Worm (Caenorhabditis elegans) whole organism, L2 larva: ENCODE measurements around the gene gcp-2.1.

Experiments
- C34F6.9 ChIP-seq: fragments of 150-350 bp; optimal IDR thresholded peaks from 2 replicates; lab custom pipeline; 2014; ENCODE audit warnings: missing biosample characterization, missing genetic modification characterization
- F13H6.1 ChIP-seq: sonication (generic microtip); optimal IDR thresholded peaks from 2 replicates; lab custom pipeline; 2016; ENCODE audit warnings: missing genetic modification characterization, missing compliant biosample characterization
- R02D3.7 ChIP-seq: fragments of 150-350 bp; optimal IDR thresholded peaks from 2 replicates; lab custom pipeline; 2014; ENCODE audit warnings: missing biosample characterization, missing genetic modification characterization
- Y55F3AM.14 ChIP-seq: fragments of 200-800 bp; sonication (Bioruptor generic); optimal IDR thresholded peaks from 2 replicates; lab custom pipeline; 2018; ENCODE audit warnings: mild to moderate bottlenecking, missing genetic modification characterization, missing compliant biosample characterization
- ZK546.5 ChIP-seq: sonication (generic microtip); optimal IDR thresholded peaks from 2 replicates; lab custom pipeline; 2017; ENCODE audit warnings: missing biosample characterization, missing genetic modification characterization
- alr-1 ChIP-seq: fragments of 150-350 bp; optimal IDR thresholded peaks from 2 replicates; lab custom pipeline; 2014; ENCODE audit warnings: missing biosample characterization, missing genetic modification characterization
- aly-2 ChIP-seq: fragments of 150-350 bp; optimal IDR thresholded peaks from 2 replicates; lab custom pipeline; 2014; ENCODE audit warnings: missing biosample characterization, missing genetic modification characterization
- ama-1 ChIP-seq: fragments of 150-350 bp; optimal IDR thresholded peaks from 2 replicates; lab custom pipeline; 2018; ENCODE audit warnings: inconsistent platforms
- blmp-1 ChIP-seq: sonication (generic microtip); optimal IDR thresholded peaks from 2 replicates; lab custom pipeline; 2017; ENCODE audit warnings: missing genetic modification characterization, mild to moderate bottlenecking, missing compliant biosample characterization, antibody characterized with exemption, moderate library complexity; ENCODE audit not compliant: insufficient read depth
- ceh-16 ChIP-seq: fragments of 150-350 bp; optimal IDR thresholded peaks from 2 replicates; lab custom pipeline; 2014; ENCODE audit warnings: missing biosample characterization, missing genetic modification characterization
- ceh-82 ChIP-seq: fragments of 150-350 bp; optimal IDR thresholded peaks from 2 replicates; lab custom pipeline; 2014; ENCODE audit warnings: missing biosample characterization, missing genetic modification characterization
- crh-2 ChIP-seq: sonication (generic microtip); optimal IDR thresholded peaks from 2 replicates; lab custom pipeline; 2017; ENCODE audit warnings: missing biosample characterization, missing genetic modification characterization
- dmd-4 ChIP-seq: sonication (generic microtip); optimal IDR thresholded peaks from 2 replicates; lab custom pipeline; 2017; ENCODE audit warnings: missing biosample characterization, missing genetic modification characterization
- egl-27 ChIP-seq: sonication (generic microtip); optimal IDR thresholded peaks from 3 replicates; lab custom pipeline; 2017; ENCODE audit warnings: missing biosample characterization, missing genetic modification reagents, missing genetic modification characterization
- elt-1 ChIP-seq: fragments of 150-350 bp; optimal IDR thresholded peaks from 2 replicates; lab custom pipeline; 2014; ENCODE audit warnings: missing biosample characterization, missing genetic modification characterization
- elt-3 ChIP-seq: sonication (generic microtip); optimal IDR thresholded peaks from 2 replicates; lab custom pipeline; 2017; ENCODE audit warnings: missing biosample characterization, missing genetic modification characterization
- fos-1 ChIP-seq: fragments of 150-350 bp; optimal IDR thresholded peaks from 2 replicates; lab custom pipeline; 2014; ENCODE audit warnings: missing biosample characterization, missing genetic modification characterization
- gmeb-1 ChIP-seq: fragments of 150-350 bp; optimal IDR thresholded peaks from 2 replicates; lab custom pipeline; 2014; ENCODE audit warnings: missing biosample characterization, missing genetic modification characterization
- lin-11 ChIP-seq: fragments of 150-350 bp; sonication (generic microtip); optimal IDR thresholded peaks from 2 replicates; lab custom pipeline; 2014; ENCODE audit warnings: missing biosample characterization, missing genetic modification characterization, inconsistent platforms, mixed read lengths
- lin-13 ChIP-seq: fragments of 150-350 bp; optimal IDR thresholded peaks from 2 replicates; lab custom pipeline; 2014; ENCODE audit warnings: missing biosample characterization, missing genetic modification reagents, missing genetic modification characterization
- lin-39 ChIP-seq: fragments of 150-350 bp; optimal IDR thresholded peaks from 2 replicates; lab custom pipeline; 2014; ENCODE audit warnings: missing biosample characterization, missing genetic modification reagents, missing genetic modification characterization
- lsy-2 ChIP-seq, 2 experiments: fragments of 150-350 bp in 1 of 2; sonication (generic microtip) in 1 of 2; optimal IDR thresholded peaks; 2 replicates each; lab custom pipeline; 2014 to 2017; ENCODE audit warnings: missing biosample characterization in 2 of 2, missing genetic modification characterization in 2 of 2
- mab-5 ChIP-seq: fragments of 150-350 bp; optimal IDR thresholded peaks from 2 replicates; lab custom pipeline; 2014; ENCODE audit warnings: missing biosample characterization, missing genetic modification characterization
- mbf-1 ChIP-seq: sonication (generic microtip); optimal IDR thresholded peaks from 2 replicates; lab custom pipeline; 2017; ENCODE audit warnings: missing biosample characterization, missing genetic modification characterization
- mdl-1 ChIP-seq, 2 experiments: fragments of 150-350 bp in 1 of 2; sonication (generic microtip) in 1 of 2; optimal IDR thresholded peaks; 2 replicates each; lab custom pipeline; 2017; ENCODE audit warnings: missing biosample characterization in 2 of 2, missing genetic modification characterization in 2 of 2
- nhr-10 ChIP-seq: sonication (generic microtip); optimal IDR thresholded peaks from 2 replicates; lab custom pipeline; 2017; ENCODE audit warnings: missing biosample characterization, missing genetic modification characterization
- nhr-11 ChIP-seq: fragments of 150-350 bp; optimal IDR thresholded peaks from 2 replicates; lab custom pipeline; 2014; ENCODE audit warnings: missing biosample characterization, missing genetic modification characterization
- nhr-12 ChIP-seq: fragments of 150-350 bp; optimal IDR thresholded peaks from 2 replicates; lab custom pipeline; 2014; ENCODE audit warnings: missing biosample characterization, missing genetic modification characterization
- nhr-129 ChIP-seq: fragments of 150-350 bp; optimal IDR thresholded peaks from 2 replicates; lab custom pipeline; 2014; ENCODE audit warnings: missing biosample characterization, missing genetic modification characterization
- nhr-21 ChIP-seq: fragments of 150-350 bp; optimal IDR thresholded peaks from 2 replicates; lab custom pipeline; 2014; ENCODE audit warnings: missing biosample characterization, missing genetic modification characterization
- nhr-23 ChIP-seq: fragments of 150-350 bp; optimal IDR thresholded peaks from 2 replicates; lab custom pipeline; 2014; ENCODE audit warnings: missing biosample characterization, missing genetic modification reagents, missing genetic modification characterization
- nhr-237 ChIP-seq: fragments of 150-350 bp; optimal IDR thresholded peaks from 2 replicates; lab custom pipeline; 2014; ENCODE audit warnings: missing biosample characterization, missing genetic modification characterization
- nhr-25 ChIP-seq: fragments of 150-350 bp; sonication (generic microtip); optimal IDR thresholded peaks from 3 replicates; lab custom pipeline; 2014; ENCODE audit warnings: missing biosample characterization, missing genetic modification characterization
- nhr-6 ChIP-seq: fragments of 150-350 bp; optimal IDR thresholded peaks from 2 replicates; lab custom pipeline; 2014; ENCODE audit warnings: missing biosample characterization, missing genetic modification characterization
- nhr-77 ChIP-seq: fragments of 150-350 bp; optimal IDR thresholded peaks from 2 replicates; lab custom pipeline; 2014; ENCODE audit warnings: missing biosample characterization, missing genetic modification characterization
- peb-1 ChIP-seq: fragments of 150-350 bp; optimal IDR thresholded peaks from 2 replicates; lab custom pipeline; 2014; ENCODE audit warnings: missing biosample characterization, missing genetic modification characterization
- sem-4 ChIP-seq: fragments of 150-350 bp; optimal IDR thresholded peaks from 2 replicates; lab custom pipeline; 2014; ENCODE audit warnings: missing biosample characterization, missing genetic modification reagents, missing genetic modification characterization
- skn-1 ChIP-seq: sonication (generic microtip); optimal IDR thresholded peaks from 2 replicates; lab custom pipeline; 2017; ENCODE audit warnings: missing biosample characterization, missing genetic modification characterization
- sma-3 ChIP-seq: sonication (generic microtip); optimal IDR thresholded peaks from 2 replicates; lab custom pipeline; 2016; ENCODE audit warnings: missing genetic modification reagents, missing genetic modification characterization, missing compliant biosample characterization
- sma-9 ChIP-seq, 2 experiments: fragments of 150-350 bp in 1 of 2; sonication (generic microtip) in 1 of 2; optimal IDR thresholded peaks; 2 replicates each; lab custom pipeline; 2014 to 2016; ENCODE audit warnings: missing genetic modification characterization in 2 of 2, mild to moderate bottlenecking in 1 of 2, missing biosample characterization in 1 of 2, missing compliant biosample characterization in 1 of 2, missing genetic modification reagents in 1 of 2, moderate library complexity in 1 of 2
- snpc-4 ChIP-seq: fragments of 150-350 bp; optimal IDR thresholded peaks from 2 replicates; lab custom pipeline; 2014; ENCODE audit warnings: missing biosample characterization, missing genetic modification characterization
- unc-39 ChIP-seq: fragments of 150-350 bp; optimal IDR thresholded peaks from 2 replicates; lab custom pipeline; 2014; ENCODE audit warnings: missing biosample characterization, missing genetic modification characterization
- unc-55 ChIP-seq: fragments of 150-350 bp; sonication (generic microtip); optimal IDR thresholded peaks from 3 replicates; lab custom pipeline; 2014; ENCODE audit warnings: missing biosample characterization, missing genetic modification reagents, missing genetic modification characterization
- unc-62 ChIP-seq: fragments of 150-350 bp; optimal IDR thresholded peaks from 2 replicates; lab custom pipeline; 2014; ENCODE audit warnings: missing biosample characterization, missing genetic modification reagents, missing genetic modification characterization
- zag-1 ChIP-seq: fragments of 150-350 bp; optimal IDR thresholded peaks from 2 replicates; lab custom pipeline; 2014; ENCODE audit warnings: missing biosample characterization, missing genetic modification characterization
- ztf-1 ChIP-seq: fragments of 200-800 bp; sonication (Bioruptor generic); conservative IDR thresholded peaks from 2 replicates; pipeline ENCODE4 v1.3.6; 2022; ENCODE audit warnings: missing genetic modification characterization, missing compliant biosample characterization
- ztf-11 ChIP-seq: sonication (generic microtip); optimal IDR thresholded peaks from 2 replicates; lab custom pipeline; 2017; ENCODE audit warnings: missing biosample characterization, missing genetic modification characterization
- ztf-4 ChIP-seq: fragments of 150-350 bp; optimal IDR thresholded peaks from 2 replicates; lab custom pipeline; 2014; ENCODE audit warnings: missing biosample characterization, missing genetic modification characterization

Gene gcp-2.1

DNA sequence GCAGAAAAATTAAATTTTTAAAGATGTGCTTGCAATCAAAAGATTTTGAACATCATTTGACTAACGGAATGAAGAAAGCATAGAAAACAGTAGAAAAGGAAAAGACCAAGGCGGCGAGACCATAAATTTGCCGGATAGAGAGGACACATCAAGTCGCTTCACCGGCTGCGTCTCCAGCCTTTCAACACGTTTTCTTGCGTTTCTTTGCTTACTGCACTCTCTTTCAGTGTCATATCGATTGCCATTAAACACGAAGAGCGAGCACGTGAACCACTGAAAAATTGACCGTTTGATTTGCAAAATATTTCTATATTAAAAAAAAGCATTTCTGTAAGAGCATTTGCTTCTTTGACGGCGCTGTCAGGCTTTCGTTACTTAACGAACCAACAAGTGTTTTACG is 46.5 kb downstream of the gcp-2.1 start:
- TF ChIP-seq C34F6.9 (tag; lab: Kevin White, UChicago) = peak; percentile 63
- no peak for TF ChIP-seq fos-1 (tag; lab: Kevin White, UChicago)
- no peak for TF ChIP-seq skn-1
- TF ChIP-seq nhr-6 (tag; lab: Kevin White, UChicago) = no peak
- no peak for TF ChIP-seq lin-39 (tag; lab: Kevin White, UChicago)
- no peak for TF ChIP-seq sma-3 (GFP tag; lab: Kevin White, UChicago)
- TF ChIP-seq nhr-23 (tag; lab: Kevin White, UChicago) = no peak
- TF ChIP-seq ztf-11 (tag; lab: Kevin White, UChicago) = no peak
- TF ChIP-seq lin-13 = no peak
- TF ChIP-seq ZK546.5 (tag; lab: Kevin White, UChicago) = no peak
- peak; percentile 50 for TF ChIP-seq mab-5 (tag; lab: Kevin White, UChicago)
- TF ChIP-seq elt-1 (tag; lab: Kevin White, UChicago) = no peak
- no peak for TF ChIP-seq nhr-21 (tag; lab: Kevin White, UChicago)
- TF ChIP-seq mdl-1 (tag; optimal IDR thresholded peaks at IDR 0.05; lab: Kevin White, UChicago) = peak in 1 of 2 experiments; percentile 60
- peak; percentile 46 for TF ChIP-seq nhr-129 (tag; lab: Kevin White, UChicago)
- TF ChIP-seq unc-39 (tag; lab: Kevin White, UChicago) = no peak
- TF ChIP-seq crh-2 = peak; percentile 31
- TF ChIP-seq lsy-2 (tag; optimal IDR thresholded peaks at IDR 0.05; lab: Kevin White, UChicago) = peak in 1 of 2 experiments; percentile 40
- TF ChIP-seq ceh-82 = no peak
- TF ChIP-seq nhr-11 = no peak
- TF ChIP-seq unc-55 (GFP tag; lab: Kevin White, UChicago) = peak; percentile 58
- TF ChIP-seq, all 48 proteins: peak for 7

DNA sequence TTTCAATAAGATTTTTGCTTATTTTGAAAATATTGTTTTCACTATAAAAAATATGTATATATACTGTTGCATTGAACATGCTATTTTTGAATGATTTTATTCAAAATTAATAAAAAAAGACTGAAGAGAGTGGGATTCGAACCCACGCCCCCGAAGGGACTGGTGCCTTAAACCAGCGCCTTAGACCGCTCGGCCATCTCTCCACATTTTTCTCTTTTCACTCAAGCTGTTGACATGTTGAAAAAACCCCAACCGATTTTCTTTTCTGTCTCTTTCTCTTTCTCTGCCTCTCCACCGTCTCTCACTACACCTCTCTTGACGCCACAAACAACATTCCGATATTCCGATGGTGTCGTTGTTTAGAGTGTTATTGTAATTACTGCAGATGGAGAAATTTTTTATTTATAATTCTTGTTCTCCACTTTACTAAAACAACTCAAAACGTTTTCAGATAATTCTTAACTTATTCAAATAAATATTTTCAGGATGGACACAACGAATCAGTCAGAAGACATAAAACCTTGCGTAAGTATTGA is 51.6 kb downstream of the gcp-2.1 start, which contains the start of gene sor-3:
TSS of gene sor-3 (plus strand) at position 486 of the 536 bp plus-strand sequence.
- TF ChIP-seq nhr-237 (tag; lab: Kevin White, UChicago) (no peak), mab-5 (tag; lab: Kevin White, UChicago) (peak; percentile 69), skn-1 (peak; percentile 40), lin-11 (peak; percentile 50), nhr-21 (tag; lab: Kevin White, UChicago) (peak; percentile 81), egl-27 (tag; lab: Kevin White, UChicago) (peak; percentile 83), C34F6.9 (tag; lab: Kevin White, UChicago) (peak; percentile 82), ceh-16 (no peak), mdl-1 (tag; optimal IDR thresholded peaks at IDR 0.05; lab: Kevin White, UChicago) (peak; percentile 7 to 48), nhr-25 (tag; lab: Kevin White, UChicago) (peak; percentile 67), ama-1 (lab: Kevin White, UChicago) (no peak), Y55F3AM.14 (peak; percentile 45), unc-62 (GFP tag; lab: Kevin White, UChicago) (no peak), aly-2 (tag; lab: Kevin White, UChicago) (no peak), nhr-11 (no peak), mbf-1 (tag; lab: Kevin White, UChicago) (no peak), dmd-4 (no peak), blmp-1 (peak; percentile 10), ztf-4 (peak; percentile 79), ztf-11 (tag; lab: Kevin White, UChicago) (no peak), sem-4 (tag; lab: Kevin White, UChicago) (peak; percentile 66), nhr-10 (tag; lab: Kevin White, UChicago) (no peak), lin-39 (tag; lab: Kevin White, UChicago) (no peak), peb-1 (tag; lab: Kevin White, UChicago) (no peak), F13H6.1 (tag; lab: Kevin White, UChicago) (peak; percentile 74), R02D3.7 (tag; lab: Kevin White, UChicago) (no peak), unc-55 (GFP tag; lab: Kevin White, UChicago) (peak; percentile 96), ZK546.5 (tag; lab: Kevin White, UChicago) (no peak), unc-39 (tag; lab: Kevin White, UChicago) (no peak), fos-1 (tag; lab: Kevin White, UChicago) (peak; percentile 85), alr-1 (tag; lab: Kevin White, UChicago) (peak; percentile 48), nhr-23 (tag; lab: Kevin White, UChicago) (no peak), lsy-2 (tag; optimal IDR thresholded peaks at IDR 0.05; lab: Kevin White, UChicago) (peak; percentile 65 to 87), nhr-12 (tag; lab: Kevin White, UChicago) (peak; percentile 36), elt-1 (tag; lab: Kevin White, UChicago) (no peak), snpc-4 (tag; lab: Kevin White, UChicago) (no peak), ztf-1 (GFP tag; lab: Robert Waterston, UW) (no peak), gmeb-1 (tag; lab: Kevin White, UChicago) (peak; percentile 77), nhr-6 (tag; lab: Kevin White, UChicago) (peak; percentile 41), lin-13 (peak; percentile 86), crh-2 (peak; percentile 89), sma-3 (GFP tag; lab: Kevin White, UChicago) (peak; percentile 83), zag-1 (tag; lab: Kevin White, UChicago) (peak; percentile 62), ceh-82 (no peak), elt-3 (tag; lab: Kevin White, UChicago) (no peak), nhr-77 (tag; lab: Kevin White, UChicago) (no peak), sma-9 (GFP tag; optimal IDR thresholded peaks at IDR 0.05; lab: Kevin White, UChicago) (peak; percentile 64), sma-9 (tag; optimal IDR thresholded peaks at IDR 0.05; lab: Kevin White, UChicago) (no peak), nhr-129 (tag; lab: Kevin White, UChicago) (peak; percentile 91)
